Worm (Caenorhabditis elegans) whole organism, L1 larva: ENCODE measurements around the gene T22C8.6.
A peak's percentile ranks its signal among the peaks of the same experiment; 100 is the strongest.

Experiments used
- C16A3.4 ChIP-seq: fragments of 150-350 bp; optimal IDR thresholded peaks from 2 replicates; lab custom pipeline; 2014; ENCODE audit warnings: missing biosample characterization, missing genetic modification characterization
- F16B12.6 ChIP-seq: fragments of 150-350 bp; optimal IDR thresholded peaks from 2 replicates; lab custom pipeline; 2014; ENCODE audit warnings: missing biosample characterization, missing genetic modification characterization
- alr-1 ChIP-seq: fragments of 200-800 bp; sonication (Bioruptor generic); optimal IDR thresholded peaks from 2 replicates; lab custom pipeline; 2018; ENCODE audit warnings: borderline replicate concordance, mild to moderate bottlenecking, missing genetic modification characterization, missing compliant biosample characterization
- blmp-1 ChIP-seq: fragments of 150-350 bp; optimal IDR thresholded peaks from 2 replicates; lab custom pipeline; 2014; ENCODE audit warnings: missing biosample characterization, missing genetic modification characterization
- ceh-63 ChIP-seq: fragments of 200-800 bp; sonication (Bioruptor generic); optimal IDR thresholded peaks from 2 replicates; lab custom pipeline; 2018; ENCODE audit warnings: mild to moderate bottlenecking, missing genetic modification characterization, missing compliant biosample characterization
- ceh-82 ChIP-seq, 3 experiments: fragments of 150-350 bp in 1 of 3; sonication (generic microtip) in 2 of 3; optimal IDR thresholded peaks; 2 replicates each; lab custom pipeline; 2014 to 2017; ENCODE audit warnings: missing biosample characterization in 3 of 3, missing genetic modification characterization in 3 of 3
- ces-1 ChIP-seq: fragments of 150-350 bp; optimal IDR thresholded peaks from 2 replicates; lab custom pipeline; 2014; ENCODE audit warnings: missing biosample characterization, missing genetic modification reagents, missing genetic modification characterization
- dpl-1 ChIP-seq, 3 experiments: fragments of 150-350 bp in 2 of 3; sonication (generic microtip) in 1 of 3; optimal IDR thresholded peaks; 2 replicates each; lab custom pipeline; 2014 to 2017; ENCODE audit warnings: missing biosample characterization in 3 of 3, missing genetic modification characterization in 3 of 3, missing genetic modification reagents in 3 of 3
- efl-1 ChIP-seq, 4 experiments: fragments of 150-350 bp; optimal IDR thresholded peaks in 3 of 4; peaks in 1 of 4; 1 replicate in 1 of 4; 2 replicates in 3 of 4; lab custom pipeline; 2014; ENCODE audit warnings: missing biosample characterization in 2 of 4, missing genetic modification characterization in 2 of 4, missing genetic modification reagents in 2 of 4
- efl-3 ChIP-seq: fragments of 200-800 bp; sonication (Bioruptor generic); optimal IDR thresholded peaks from 2 replicates; lab custom pipeline; 2018; ENCODE audit warnings: mild to moderate bottlenecking, missing genetic modification characterization, missing compliant biosample characterization
- egl-13 ChIP-seq: sonication (generic microtip); optimal IDR thresholded peaks from 2 replicates; lab custom pipeline; 2016; ENCODE audit warnings: missing genotype, missing genetic modification reagents, missing genetic modification characterization, missing compliant biosample characterization
- elt-2 ChIP-seq: sonication (generic microtip); optimal IDR thresholded peaks from 2 replicates; lab custom pipeline; 2016; ENCODE audit warnings: missing genetic modification characterization, mild to moderate bottlenecking, inconsistent platforms, missing compliant biosample characterization, missing genetic modification reagents
- elt-3 ChIP-seq, 6 experiments: fragments of 150-350 bp in 1 of 6; sonication (generic microtip); optimal IDR thresholded peaks; 2 replicates each; lab custom pipeline; 2017 to 2018; ENCODE audit warnings: missing biosample characterization in 6 of 6, missing genetic modification characterization in 6 of 6, inconsistent platforms in 1 of 6
- ets-5 ChIP-seq: fragments of 200-800 bp; sonication (Bioruptor generic); IDR thresholded peaks from 2 replicates; pipeline ENCODE4 v1.3.6; 2022; ENCODE audit warnings: missing genetic modification characterization, missing compliant biosample characterization
- fkh-4 ChIP-seq: sonication (generic microtip); optimal IDR thresholded peaks from 2 replicates; lab custom pipeline; 2016; ENCODE audit warnings: missing compliant biosample characterization, missing genetic modification characterization, borderline replicate concordance
- fkh-8 ChIP-seq: sonication (generic microtip); optimal IDR thresholded peaks from 2 replicates; lab custom pipeline; 2016; ENCODE audit warnings: mild to moderate bottlenecking, missing genetic modification characterization, missing compliant biosample characterization
- grh-1 ChIP-seq: fragments of 200-800 bp; sonication (Bioruptor generic); IDR thresholded peaks from 2 replicates; pipeline ENCODE4 v1.3.6; 2022; ENCODE audit warnings: missing genetic modification reagents, missing genetic modification characterization, missing compliant biosample characterization
- hlh-17 ChIP-seq: fragments of 200-800 bp; sonication (Bioruptor generic); optimal IDR thresholded peaks from 2 replicates; lab custom pipeline; 2018; ENCODE audit warnings: missing genetic modification characterization, mild to moderate bottlenecking, missing compliant biosample characterization, moderate library complexity, borderline replicate concordance
- isw-1 ChIP-seq: fragments of 200-800 bp; sonication (Bioruptor generic); IDR thresholded peaks from 2 replicates; pipeline ENCODE4 v1.3.6; 2022; ENCODE audit warnings: missing genetic modification characterization, missing compliant biosample characterization
- lin-13 ChIP-seq: fragments of 150-350 bp; optimal IDR thresholded peaks from 2 replicates; lab custom pipeline; 2014; ENCODE audit warnings: missing biosample characterization, missing genetic modification reagents, missing genetic modification characterization
- lin-14 ChIP-seq: fragments of 200-800 bp; sonication (Bioruptor generic); optimal IDR thresholded peaks from 2 replicates; lab custom pipeline; 2018; ENCODE audit warnings: mild to moderate bottlenecking, missing genetic modification characterization, moderate library complexity, missing compliant biosample characterization
- lin-15B ChIP-seq: fragments of 150-350 bp; sonication (generic microtip); optimal IDR thresholded peaks from 3 replicates; lab custom pipeline; 2014; ENCODE audit warnings: missing biosample characterization, missing genetic modification characterization
- lin-35 ChIP-seq, 2 experiments: fragments of 150-350 bp; optimal IDR thresholded peaks; 2 replicates each; lab custom pipeline; 2014; ENCODE audit warnings: missing biosample characterization in 2 of 2, missing genetic modification characterization in 2 of 2, missing genetic modification reagents in 2 of 2
- lin-39 ChIP-seq: fragments of 150-350 bp; optimal IDR thresholded peaks from 2 replicates; lab custom pipeline; 2014; ENCODE audit warnings: missing biosample characterization, missing genetic modification reagents, missing genetic modification characterization
- lir-3 ChIP-seq: sonication (generic microtip); optimal IDR thresholded peaks from 2 replicates; lab custom pipeline; 2016; ENCODE audit warnings: mild to moderate bottlenecking, missing genetic modification characterization, moderate library complexity, missing compliant biosample characterization; ENCODE audit not compliant: poor library complexity
- lsy-2 ChIP-seq, 2 experiments: fragments of 150-350 bp; optimal IDR thresholded peaks; 2 replicates each; lab custom pipeline; 2014; ENCODE audit warnings: missing biosample characterization in 2 of 2, missing genetic modification characterization in 2 of 2
- mab-9 ChIP-seq: fragments of 200-800 bp; sonication (Bioruptor generic); IDR thresholded peaks from 2 replicates; pipeline ENCODE4 v1.3.6; 2022; ENCODE audit warnings: missing genetic modification reagents, missing genetic modification characterization, missing compliant biosample characterization
- mep-1 ChIP-seq: fragments of 150-350 bp; optimal IDR thresholded peaks from 2 replicates; lab custom pipeline; 2014; ENCODE audit warnings: missing biosample characterization, missing genetic modification characterization
- nhr-12 ChIP-seq: sonication (generic microtip); optimal IDR thresholded peaks from 2 replicates; lab custom pipeline; 2017; ENCODE audit warnings: missing biosample characterization, missing genetic modification characterization
- nhr-20 ChIP-seq: sonication (generic microtip); optimal IDR thresholded peaks from 2 replicates; lab custom pipeline; 2016; ENCODE audit warnings: mild to moderate bottlenecking, missing genetic modification characterization, missing compliant biosample characterization
- nhr-47 ChIP-seq: sonication (generic microtip); optimal IDR thresholded peaks from 2 replicates; lab custom pipeline; 2016; ENCODE audit warnings: mild to moderate bottlenecking, missing genetic modification characterization, moderate library complexity, missing compliant biosample characterization
- nhr-76 ChIP-seq: sonication (generic microtip); optimal IDR thresholded peaks from 2 replicates; lab custom pipeline; 2017; ENCODE audit warnings: missing biosample characterization, missing genetic modification characterization
- nhr-84 ChIP-seq: sonication (generic microtip); optimal IDR thresholded peaks from 2 replicates; lab custom pipeline; 2017; ENCODE audit warnings: missing biosample characterization, missing genetic modification characterization
- pag-3 ChIP-seq: sonication (generic microtip); optimal IDR thresholded peaks from 2 replicates; lab custom pipeline; 2017; ENCODE audit warnings: missing genetic modification characterization, mild to moderate bottlenecking, missing compliant biosample characterization, antibody characterized with exemption, borderline replicate concordance; ENCODE audit not compliant: insufficient read depth
- pqm-1 ChIP-seq: sonication (generic microtip); optimal IDR thresholded peaks from 3 replicates; lab custom pipeline; 2017; ENCODE audit warnings: missing biosample characterization, missing genetic modification characterization
- rnt-1 ChIP-seq: sonication (generic microtip); optimal IDR thresholded peaks from 2 replicates; lab custom pipeline; 2016; ENCODE audit warnings: mild to moderate bottlenecking, missing genetic modification characterization, moderate library complexity, missing compliant biosample characterization
- snpc-4 ChIP-seq: fragments of 150-350 bp; optimal IDR thresholded peaks from 2 replicates; lab custom pipeline; 2014; ENCODE audit warnings: missing biosample characterization, missing genetic modification characterization
- snu-23 ChIP-seq: sonication (generic microtip); optimal IDR thresholded peaks from 2 replicates; lab custom pipeline; 2016; ENCODE audit warnings: missing genetic modification characterization, missing compliant biosample characterization
- tlp-1 ChIP-seq: fragments of 150-350 bp; optimal IDR thresholded peaks from 2 replicates; lab custom pipeline; 2014; ENCODE audit warnings: missing biosample characterization, missing genetic modification characterization
- unc-30 ChIP-seq: sonication (generic microtip); optimal IDR thresholded peaks from 2 replicates; lab custom pipeline; 2017; ENCODE audit warnings: missing biosample characterization, missing genetic modification characterization
- vab-15 ChIP-seq: sonication (generic microtip); optimal IDR thresholded peaks from 2 replicates; lab custom pipeline; 2017; ENCODE audit warnings: missing genotype, mild to moderate bottlenecking, missing genetic modification characterization, missing compliant biosample characterization
- ztf-4 ChIP-seq: fragments of 150-350 bp; optimal IDR thresholded peaks from 2 replicates; lab custom pipeline; 2014; ENCODE audit warnings: missing biosample characterization, missing genetic modification characterization

T22C8.6 gene

DNA sequence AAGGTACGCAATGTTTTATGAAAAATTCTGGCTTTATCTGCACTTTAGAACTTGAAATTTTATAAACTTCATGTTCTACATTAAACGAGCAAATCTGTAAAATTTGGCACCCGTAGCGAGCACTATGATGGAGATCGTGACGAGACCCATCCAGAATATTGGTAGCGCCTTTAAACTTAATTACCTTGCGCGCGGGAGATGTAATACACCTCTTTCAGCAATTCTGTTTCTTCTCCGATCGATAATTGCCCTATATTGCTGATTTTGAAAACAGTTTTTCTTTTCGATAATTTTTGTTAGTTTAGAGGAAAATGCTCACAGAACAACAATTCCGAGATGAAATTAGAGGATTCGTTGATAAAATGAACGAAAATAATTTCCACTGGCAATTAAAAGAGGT, 28.8 kb upstream of the T22C8.6 start, which contains the start of gene atg-10:
TSS of gene atg-10 (plus strand) at position 301 of the 400 bp plus-strand sequence.
- no peak for TF ChIP-seq nhr-47 (tag; lab: Kevin White, UChicago)
- TF ChIP-seq efl-1 (optimal IDR thresholded peaks at IDR 0.05; lab: Kevin White, UChicago), result no peak
- TF ChIP-seq efl-1 (GFP tag; optimal IDR thresholded peaks at IDR 0.05 in 1 of 2; lab: Kevin White, UChicago), result no peak
- TF ChIP-seq ces-1 (GFP tag; lab: Kevin White, UChicago), result no peak

DNA sequence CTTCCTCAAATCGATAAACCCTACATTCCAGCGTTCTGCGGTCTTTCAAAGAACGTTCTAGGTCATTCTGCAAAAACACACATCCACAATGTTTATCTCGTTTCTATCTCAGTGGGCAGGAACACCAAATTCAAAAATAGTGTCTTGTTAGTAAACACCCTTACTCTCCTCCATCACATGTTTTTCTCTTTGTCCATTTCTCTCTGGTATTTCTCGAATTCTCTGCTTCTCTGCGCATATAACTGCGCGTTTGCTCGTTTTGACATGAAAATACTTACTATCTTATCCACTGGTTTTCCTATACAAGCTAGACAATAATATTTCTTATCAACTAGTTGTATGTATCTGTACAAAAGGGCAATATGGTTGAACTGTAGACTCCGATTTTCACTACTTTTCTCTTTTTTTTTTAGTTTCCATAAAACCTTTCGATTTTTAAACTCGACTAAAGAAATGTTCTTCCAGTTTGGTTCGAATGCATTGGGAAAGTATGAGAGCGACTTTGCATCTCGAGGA, 20.6 kb upstream of the T22C8.6 start, which contains the start of gene pyr-1:
TSS of gene pyr-1 (plus strand) at position 466 of the 516 bp plus-strand sequence.
- TF ChIP-seq fkh-8 (tag; lab: Kevin White, UChicago), result no peak
- TF ChIP-seq snpc-4 (tag; lab: Kevin White, UChicago), result no peak
- TF ChIP-seq efl-3 (GFP tag; lab: Kevin White, UChicago), result no peak
- no peak for TF ChIP-seq fkh-4
- no peak for TF ChIP-seq tlp-1 (tag; lab: Kevin White, UChicago)
- peak in 2 of 6 experiments; percentile 44 to 91 for TF ChIP-seq elt-3 (tag; optimal IDR thresholded peaks at IDR 0.05; lab: Kevin White, UChicago)
- TF ChIP-seq dpl-1 (GFP tag; optimal IDR thresholded peaks at IDR 0.05; lab: Kevin White, UChicago), result peak in 2 of 3 experiments; percentile 4 to 8
- no peak for TF ChIP-seq nhr-12
- no peak for TF ChIP-seq ets-5 (GFP tag; lab: Robert Waterston, UW)
- TF ChIP-seq lir-3 (tag; lab: Kevin White, UChicago), result no peak
- TF ChIP-seq nhr-47 (tag; lab: Kevin White, UChicago), result no peak
- TF ChIP-seq mep-1 (tag; lab: Kevin White, UChicago), result peak; percentile 59
- TF ChIP-seq ces-1 (GFP tag; lab: Kevin White, UChicago), result no peak
- no peak for TF ChIP-seq lin-39 (tag; lab: Kevin White, UChicago)
- TF ChIP-seq rnt-1 (tag; lab: Kevin White, UChicago), result peak; percentile 30
- TF ChIP-seq ceh-82 (tag; optimal IDR thresholded peaks at IDR 0.05; lab: Kevin White, UChicago), result no peak
- no peak for TF ChIP-seq mab-9 (GFP tag; lab: Robert Waterston, UW)
- TF ChIP-seq nhr-76, result no peak
- no peak for TF ChIP-seq egl-13 (tag; lab: Kevin White, UChicago)
- TF ChIP-seq pqm-1, result no peak
- TF ChIP-seq ceh-63 (GFP tag; lab: Kevin White, UChicago), result no peak
- TF ChIP-seq efl-1 (optimal IDR thresholded peaks at IDR 0.05; lab: Kevin White, UChicago), result peak in 1 of 2 experiments; percentile 17
- TF ChIP-seq efl-1 (GFP tag; optimal IDR thresholded peaks at IDR 0.05 in 1 of 2; lab: Kevin White, UChicago), result peak in 1 of 2 experiments; percentile 92
- no peak for TF ChIP-seq lsy-2 (tag; optimal IDR thresholded peaks at IDR 0.05; lab: Kevin White, UChicago)
- TF ChIP-seq lin-35 (GFP tag; optimal IDR thresholded peaks at IDR 0.05; lab: Kevin White, UChicago), result peak in 1 of 2 experiments; percentile 58
- TF ChIP-seq nhr-84 (tag; lab: Kevin White, UChicago), result no peak
- TF ChIP-seq grh-1 (GFP tag; lab: Robert Waterston, UW), result no peak
- peak; percentile 72 for TF ChIP-seq lin-14 (GFP tag; lab: Kevin White, UChicago)
- TF ChIP-seq elt-2, result no peak
- no peak for TF ChIP-seq alr-1 (tag; lab: Kevin White, UChicago)
- TF ChIP-seq isw-1 (GFP tag; lab: Robert Waterston, UW), result no peak
- TF ChIP-seq unc-30 (tag; lab: Kevin White, UChicago), result no peak
- peak; percentile 58 for TF ChIP-seq nhr-20 (tag; lab: Kevin White, UChicago)
- TF ChIP-seq F16B12.6, result peak; percentile 13
- no peak for TF ChIP-seq snu-23 (GFP tag; lab: Kevin White, UChicago)
- TF ChIP-seq pag-3 (tag; lab: Kevin White, UChicago), result no peak
- no peak for TF ChIP-seq lin-13 (GFP tag; lab: Kevin White, UChicago)
- TF ChIP-seq lin-15B (tag; lab: Kevin White, UChicago), result no peak
- TF ChIP-seq C16A3.4 (tag; lab: Kevin White, UChicago), result peak; percentile 52
- no peak for TF ChIP-seq blmp-1 (tag; lab: Kevin White, UChicago)
- no peak for TF ChIP-seq ztf-4 (tag; lab: Kevin White, UChicago)
- TF ChIP-seq hlh-17 (GFP tag; lab: Kevin White, UChicago), result no peak
- no peak for TF ChIP-seq vab-15
- TF ChIP-seq, all 84 proteins: peak for 10
